Fruit fly (Drosophila melanogaster): Measurements from ENCODE around the gene stc.

- TF ChIP-seq CG8478 (optimal IDR thresholded peaks at IDR 0.05) (no peak), CTCF (optimal IDR thresholded peaks at IDR 0.05) (no peak)
Measured at dm6 chr2L:15106100-15106499, 7.2 kb upstream of the stc start.
